Worm (Caenorhabditis elegans): ENCODE data around the gene F28B12.6.

The F28B12.6 gene

ce11 chrII:5945818-5946217 lies 5.2 kb downstream of the F28B12.6 start:
- TF ChIP-seq lin-35 (GFP tag; optimal IDR thresholded peaks at IDR 0.05) (no peak), efl-1 (optimal IDR thresholded peaks at IDR 0.05) (no peak), efl-1 (GFP tag; optimal IDR thresholded peaks at IDR 0.05 in 1 of 2) (peak in 1 of 2 experiments; percentile 83)

- TF ChIP-seq fkh-10 (GFP tag; optimal IDR thresholded peaks at IDR 0.05) (peak; percentile 70), ces-1 (GFP tag; optimal IDR thresholded peaks at IDR 0.05) (no peak)
Observed at ce11 chrII:5946438-5946837, 5.8 kb downstream of the F28B12.6 start.

DNA sequence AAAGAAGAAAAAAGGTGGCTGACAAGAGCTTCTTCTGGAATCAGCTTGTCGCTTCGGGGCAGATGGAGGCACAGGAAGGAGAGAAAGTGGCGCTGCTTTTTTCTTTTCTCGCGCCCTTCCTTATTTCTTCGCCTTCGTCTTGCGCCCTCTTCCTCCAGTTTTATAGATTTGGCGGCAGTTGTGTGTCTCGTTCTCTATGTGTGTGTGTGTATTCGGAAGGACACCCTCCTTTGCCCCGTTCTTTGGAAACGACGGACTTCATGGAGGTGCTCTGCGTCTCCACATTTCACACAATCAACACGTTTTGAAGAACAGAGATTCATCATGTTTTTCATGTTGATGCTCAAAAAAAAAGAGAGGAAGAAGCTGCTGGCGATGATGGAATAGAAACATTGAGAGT lies 8.0 kb downstream of the F28B12.6 start:
- TF ChIP-seq ceh-88 (GFP tag; IDR thresholded peaks at IDR 0.05) (no peak), ceh-82 (tag; optimal IDR thresholded peaks at IDR 0.05) (peak in 1 of 3 experiments; percentile 20), fkh-8 (tag; optimal IDR thresholded peaks at IDR 0.05) (peak; percentile 38), aly-2 (tag; optimal IDR thresholded peaks at IDR 0.05) (no peak), dsc-1 (tag; optimal IDR thresholded peaks at IDR 0.05) (peak; percentile 27), fkh-10 (GFP tag; optimal IDR thresholded peaks at IDR 0.05) (peak; percentile 21), nhr-19 (GFP tag; conservative IDR thresholded peaks at IDR 0.05) (no peak), nhr-77 (tag; optimal IDR thresholded peaks at IDR 0.05) (no peak), lin-14 (GFP tag; optimal IDR thresholded peaks at IDR 0.05) (peak; percentile 84), lsy-2 (tag; optimal IDR thresholded peaks at IDR 0.05) (peak in 1 of 2 experiments; percentile 3), lin-13 (GFP tag; optimal IDR thresholded peaks at IDR 0.05) (no peak), nhr-71 (tag; optimal IDR thresholded peaks at IDR 0.05) (peak; percentile 8), sup-37 (GFP tag; optimal IDR thresholded peaks at IDR 0.05) (no peak), efl-3 (GFP tag; optimal IDR thresholded peaks at IDR 0.05) (no peak)

- TF ChIP-seq unc-62 (GFP tag; optimal IDR thresholded peaks at IDR 0.05) (no peak), pax-3 (tag; optimal IDR thresholded peaks at IDR 0.05) (no peak), fkh-10 (GFP tag; optimal IDR thresholded peaks at IDR 0.05) (peak; percentile 13), lin-14 (GFP tag; optimal IDR thresholded peaks at IDR 0.05) (peak; percentile 55), zip-4 (GFP tag; optimal IDR thresholded peaks at IDR 0.05) (no peak), dsc-1 (tag; optimal IDR thresholded peaks at IDR 0.05) (peak; percentile 72), dpl-1 (GFP tag; optimal IDR thresholded peaks at IDR 0.05) (no peak), grh-1 (GFP tag; IDR thresholded peaks at IDR 0.05) (no peak), ces-1 (GFP tag; optimal IDR thresholded peaks at IDR 0.05) (no peak), ceh-63 (GFP tag; optimal IDR thresholded peaks at IDR 0.05) (peak; percentile 31), nhr-90 (tag; optimal IDR thresholded peaks at IDR 0.05; ENCODE audit: poor library complexity) (no peak), nhr-47 (tag; optimal IDR thresholded peaks at IDR 0.05) (peak; percentile 28), nhr-84 (tag; optimal IDR thresholded peaks at IDR 0.05) (no peak), elt-2 (tag; optimal IDR thresholded peaks at IDR 0.05) (no peak), lsy-2 (tag; optimal IDR thresholded peaks at IDR 0.05) (no peak), fos-1 (tag; optimal IDR thresholded peaks at IDR 0.05) (no peak), lir-3 (tag; optimal IDR thresholded peaks at IDR 0.05; ENCODE audit: poor library complexity) (no peak), swsn-7 (tag; optimal IDR thresholded peaks at IDR 0.05) (no peak), unc-86 (tag; optimal IDR thresholded peaks at IDR 0.05) (no peak), rnt-1 (tag; optimal IDR thresholded peaks at IDR 0.05) (no peak), hpl-2 (GFP tag; optimal IDR thresholded peaks at IDR 0.05) (no peak), zag-1 (tag; optimal IDR thresholded peaks at IDR 0.05) (no peak)
Observed at ce11 chrII:5950657-5951056, 10.0 kb downstream of the F28B12.6 start.

DNA sequence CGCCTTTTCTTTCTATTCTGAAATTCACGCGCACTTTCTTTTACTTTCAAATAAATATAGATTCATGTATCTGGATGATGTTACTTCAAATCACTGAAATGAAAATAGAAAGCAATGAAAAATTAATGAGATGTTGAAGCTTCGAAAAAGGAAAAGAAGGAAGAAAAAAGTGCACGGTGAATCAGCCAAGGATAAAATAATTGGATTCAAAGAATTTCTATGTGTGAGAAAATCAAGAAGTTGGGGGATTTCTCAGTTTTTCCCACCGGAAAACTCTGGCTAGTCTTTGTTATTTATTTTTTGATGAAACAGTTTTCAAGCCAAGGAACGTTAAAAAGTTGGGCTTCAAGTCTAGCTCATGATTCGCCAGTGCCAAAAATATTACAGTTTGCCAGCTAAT lies 11.1 kb downstream of the F28B12.6 start:
- no peak for TF ChIP-seq sptf-1 (tag; optimal IDR thresholded peaks at IDR 0.05)
- TF ChIP-seq nhr-71 (tag; optimal IDR thresholded peaks at IDR 0.05): peak; percentile 6
- peak; percentile 22 for TF ChIP-seq egl-13 (tag; optimal IDR thresholded peaks at IDR 0.05)
- TF ChIP-seq ceh-8 (GFP tag; optimal IDR thresholded peaks at IDR 0.05): no peak
- TF ChIP-seq dsc-1 (tag; optimal IDR thresholded peaks at IDR 0.05): peak; percentile 20
